Fruit fly (Drosophila melanogaster) whole organism, embryonic: Measurements from ENCODE around the gene CG31882.

ENCODE experiments used
- Aef1 ChIP-seq: fragments of 200-800 bp; sonication (Bioruptor generic); IDR thresholded peaks from 3 replicates; pipeline ENCODE4 v1.3.6; 2022; ENCODE audit warnings: missing biosample characterization, missing genetic modification characterization
- Antp ChIP-seq: fragments of 200-800 bp; sonication (Bioruptor generic); optimal IDR thresholded peaks from 3 replicates; lab custom pipeline; 2016; ENCODE audit warnings: missing biosample characterization, missing genetic modification characterization
- CG10366 ChIP-seq: fragments of 200-800 bp; sonication (Bioruptor generic); IDR thresholded peaks from 2 replicates; pipeline ENCODE4 v1.3.6; 2022; ENCODE audit warnings: missing biosample characterization, missing genetic modification characterization
- CG10565 ChIP-seq: fragments of 200-800 bp; sonication (Bioruptor generic); optimal IDR thresholded peaks from 3 replicates; lab custom pipeline; 2016; ENCODE audit warnings: missing biosample characterization, mild to moderate bottlenecking, missing genetic modification characterization
- CG11560 ChIP-seq: fragments of 200-800 bp; sonication (Bioruptor generic); IDR thresholded peaks from 3 replicates; pipeline ENCODE4 v1.3.6; 2022; ENCODE audit warnings: missing biosample characterization, missing genetic modification characterization
- CG13296 ChIP-seq: fragments of 200-800 bp; sonication (Bioruptor generic); optimal IDR thresholded peaks from 3 replicates; lab custom pipeline; 2018; ENCODE audit warnings: missing biosample characterization, mild to moderate bottlenecking, missing genetic modification characterization
- CG15696 ChIP-seq: fragments of 200-800 bp; sonication (Bioruptor generic); optimal IDR thresholded peaks from 2 replicates; lab custom pipeline; 2019; ENCODE audit warnings: missing biosample characterization, mild to moderate bottlenecking, missing genetic modification characterization, moderate library complexity
- CG1647 ChIP-seq: fragments of 200-800 bp; sonication (Bioruptor generic); optimal IDR thresholded peaks from 3 replicates; lab custom pipeline; 2016; ENCODE audit warnings: missing biosample characterization, missing genetic modification characterization
- CG17829 ChIP-seq: fragments of 200-800 bp; optimal IDR thresholded peaks from 2 replicates; lab custom pipeline; 2019; ENCODE audit warnings: missing biosample characterization, mild to moderate bottlenecking, missing genetic modification characterization, moderate library complexity
- CG32772 ChIP-seq: fragments of 200-800 bp; sonication (Bioruptor generic); IDR thresholded peaks from 2 replicates; pipeline ENCODE4 v1.3.6; 2022; ENCODE audit warnings: missing biosample characterization, missing genetic modification characterization
- CG5953 ChIP-seq: fragments of 200-800 bp; sonication (Bioruptor generic); IDR thresholded peaks from 2 replicates; pipeline ENCODE4 v1.3.6; 2022; ENCODE audit warnings: missing biosample characterization, missing genetic modification characterization
- CG7357 ChIP-seq: fragments of 200-800 bp; sonication (Bioruptor generic); IDR thresholded peaks from 3 replicates; pipeline ENCODE4 v1.3.6; 2022; ENCODE audit warnings: missing biosample characterization, missing genetic modification characterization
- CG7928 ChIP-seq: fragments of 200-800 bp; sonication (Bioruptor generic); optimal IDR thresholded peaks from 2 replicates; lab custom pipeline; 2017; ENCODE audit warnings: missing biosample characterization, mild to moderate bottlenecking, missing genetic modification characterization
- CG7987 ChIP-seq: fragments of 200-800 bp; sonication (Bioruptor generic); optimal IDR thresholded peaks from 2 replicates; lab custom pipeline; 2018; ENCODE audit warnings: missing biosample characterization, mild to moderate bottlenecking, missing genetic modification characterization, moderate library complexity
- CG8089 ChIP-seq: fragments of 200-800 bp; sonication (Bioruptor generic); optimal IDR thresholded peaks from 3 replicates; lab custom pipeline; 2016; ENCODE audit warnings: missing biosample characterization, missing genetic modification characterization
- CG8388 ChIP-seq: fragments of 200-800 bp; sonication (Bioruptor generic); optimal IDR thresholded peaks from 2 replicates; lab custom pipeline; 2019; ENCODE audit warnings: missing biosample characterization, mild to moderate bottlenecking, missing genetic modification characterization, moderate library complexity
- CG9932 ChIP-seq: fragments of 200-800 bp; sonication (Bioruptor generic); IDR thresholded peaks from 2 replicates; pipeline ENCODE4 v1.3.6; 2022; ENCODE audit warnings: missing biosample characterization, missing genetic modification characterization
- Dek ChIP-seq: fragments of 200-800 bp; sonication (Bioruptor generic); optimal IDR thresholded peaks from 3 replicates; lab custom pipeline; 2019; ENCODE audit warnings: missing biosample characterization, mild to moderate bottlenecking, missing genetic modification characterization, moderate library complexity
- Hr3 ChIP-seq: fragments of 200-800 bp; sonication (Bioruptor generic); optimal IDR thresholded peaks from 3 replicates; lab custom pipeline; 2016; ENCODE audit warnings: missing biosample characterization, missing genetic modification characterization
- Hsf ChIP-seq: fragments of 200-800 bp; sonication (Bioruptor generic); optimal IDR thresholded peaks from 3 replicates; lab custom pipeline; 2016; ENCODE audit warnings: missing biosample characterization, missing genetic modification characterization
- Jarid2 ChIP-seq: fragments of 200-800 bp; sonication (Bioruptor generic); optimal IDR thresholded peaks from 3 replicates; lab custom pipeline; 2017; ENCODE audit warnings: mild to moderate bottlenecking, missing biosample characterization, missing genetic modification reagents, missing genetic modification characterization
- Max ChIP-seq: fragments of 200-800 bp; sonication (Bioruptor generic); optimal IDR thresholded peaks from 2 replicates; lab custom pipeline; 2016; ENCODE audit warnings: missing biosample characterization, mild to moderate bottlenecking, missing genetic modification characterization
- Meics ChIP-seq: fragments of 200-800 bp; sonication (Bioruptor generic); optimal IDR thresholded peaks from 2 replicates; lab custom pipeline; 2017; ENCODE audit warnings: missing biosample characterization, mild to moderate bottlenecking, missing genetic modification characterization
- NC2α ChIP-seq: fragments of 200-800 bp; sonication (Bioruptor generic); optimal IDR thresholded peaks from 2 replicates; lab custom pipeline; 2016; ENCODE audit warnings: missing biosample characterization, missing genetic modification characterization
- NFAT ChIP-seq: fragments of 200-800 bp; sonication (Bioruptor generic); IDR thresholded peaks from 2 replicates; pipeline ENCODE4 v1.3.6; 2022; ENCODE audit warnings: missing biosample characterization, missing genetic modification characterization
- Ptx1 ChIP-seq: fragments of 200-800 bp; sonication (Bioruptor generic); IDR thresholded peaks from 2 replicates; pipeline ENCODE4 v1.3.6; 2022; ENCODE audit warnings: missing biosample characterization, missing genetic modification characterization
- Vsx1 ChIP-seq: fragments of 200-800 bp; sonication (Bioruptor generic); optimal IDR thresholded peaks from 2 replicates; lab custom pipeline; 2017; ENCODE audit warnings: missing biosample characterization, mild to moderate bottlenecking, missing genetic modification characterization, missing genetic modification reagents
- YL-1 ChIP-seq: fragments of 200-800 bp; sonication (Bioruptor generic); optimal IDR thresholded peaks from 3 replicates; lab custom pipeline; 2017; ENCODE audit warnings: missing biosample characterization, mild to moderate bottlenecking, missing genetic modification characterization
- ase ChIP-seq: fragments of 200-800 bp; sonication (Bioruptor generic); IDR thresholded peaks from 3 replicates; pipeline ENCODE4 v1.3.6; 2022; ENCODE audit warnings: missing biosample characterization, missing genetic modification characterization
- crc ChIP-seq: fragments of 200-800 bp; sonication (Bioruptor generic); optimal IDR thresholded peaks from 2 replicates; lab custom pipeline; 2016; ENCODE audit warnings: missing biosample characterization, missing genetic modification characterization
- dimm ChIP-seq: fragments of 200-800 bp; sonication (Bioruptor generic); IDR thresholded peaks from 2 replicates; pipeline ENCODE4 v1.3.6; 2022; ENCODE audit warnings: missing biosample characterization, missing genetic modification characterization
- dysf ChIP-seq: fragments of 200-800 bp; sonication (Bioruptor generic); IDR thresholded peaks from 3 replicates; pipeline ENCODE4 v1.3.6; 2022; ENCODE audit warnings: missing biosample characterization, missing genetic modification characterization
- gfzf ChIP-seq: fragments of 200-800 bp; sonication (Bioruptor generic); optimal IDR thresholded peaks from 2 replicates; lab custom pipeline; 2016; ENCODE audit warnings: missing biosample characterization, mild to moderate bottlenecking, missing genetic modification characterization, moderate library complexity
- grn ChIP-seq: fragments of 200-800 bp; sonication (Bioruptor generic); optimal IDR thresholded peaks from 3 replicates; lab custom pipeline; 2017; ENCODE audit warnings: missing biosample characterization, missing genetic modification characterization
- lbe ChIP-seq: fragments of 200-800 bp; sonication (Bioruptor generic); optimal IDR thresholded peaks from 2 replicates; lab custom pipeline; 2016; ENCODE audit warnings: missing biosample characterization, mild to moderate bottlenecking, missing genetic modification characterization
- lov ChIP-seq, 2 experiments: fragments of 200-800 bp in 1 of 2; fragments of >200 bp in 1 of 2; sonication (Bioruptor generic) in 1 of 2; IDR thresholded peaks in 1 of 2; optimal IDR thresholded peaks in 1 of 2; 2 replicates in 1 of 2; 3 replicates in 1 of 2; pipeline versions ENCODE4 v1.3.6 to Lab custom; 2017 to 2022; ENCODE audit warnings: missing biosample characterization in 1 of 2, missing genetic modification characterization in 1 of 2
- maf-S ChIP-seq: fragments of 200-800 bp; sonication (Bioruptor generic); optimal IDR thresholded peaks from 2 replicates; lab custom pipeline; 2016; ENCODE audit warnings: missing biosample characterization, missing genetic modification characterization
- nmo ChIP-seq: fragments of 200-800 bp; sonication (Bioruptor generic); optimal IDR thresholded peaks from 2 replicates; lab custom pipeline; 2018; ENCODE audit warnings: missing biosample characterization, mild to moderate bottlenecking, missing genetic modification characterization, moderate library complexity
- pan ChIP-seq, 4 experiments: fragments of >200 bp in 3 of 4; fragments of 200-800 bp in 1 of 4; sonication (Bioruptor generic) in 1 of 4; optimal IDR thresholded peaks in 3 of 4; IDR thresholded peaks in 1 of 4; 2 replicates each; pipeline versions ENCODE4 v1.3.6 to Lab custom; 2017 to 2022; ENCODE audit warnings: missing biosample characterization in 2 of 4, missing genetic modification characterization in 2 of 4, mixed read lengths in 1 of 4
- pb ChIP-seq: fragments of 200-800 bp; sonication (Bioruptor generic); optimal IDR thresholded peaks from 3 replicates; lab custom pipeline; 2016; ENCODE audit warnings: missing biosample characterization, missing genetic modification characterization
- repo ChIP-seq: fragments of 200-800 bp; sonication (Bioruptor generic); optimal IDR thresholded peaks from 2 replicates; lab custom pipeline; 2016; ENCODE audit warnings: missing biosample characterization, missing genetic modification characterization
- rib ChIP-seq: fragments of 200-800 bp; sonication (Bioruptor generic); IDR thresholded peaks from 2 replicates; pipeline ENCODE4 v1.3.6; 2022; ENCODE audit warnings: missing biosample characterization, missing genetic modification characterization
- row ChIP-seq: fragments of 200-800 bp; sonication (Bioruptor generic); IDR thresholded peaks from 3 replicates; pipeline ENCODE4 v1.3.6; 2022; ENCODE audit warnings: missing biosample characterization, missing genetic modification characterization
- schlank ChIP-seq: fragments of 200-800 bp; sonication (Bioruptor generic); optimal IDR thresholded peaks from 2 replicates; lab custom pipeline; 2018; ENCODE audit warnings: missing biosample characterization, mild to moderate bottlenecking, missing genetic modification characterization
- sisA ChIP-seq: fragments of 200-800 bp; sonication (Bioruptor generic); IDR thresholded peaks from 2 replicates; pipeline ENCODE4 v1.3.6; 2022; ENCODE audit warnings: missing biosample characterization, missing genetic modification characterization
- tap ChIP-seq: fragments of 200-800 bp; optimal IDR thresholded peaks from 3 replicates; lab custom pipeline; 2019; ENCODE audit warnings: missing biosample characterization, mild to moderate bottlenecking, missing genetic modification characterization, moderate library complexity
- ttk ChIP-seq: fragments of 200-800 bp; sonication (Bioruptor generic); IDR thresholded peaks from 2 replicates; pipeline ENCODE4 v2.1.2; 2022; ENCODE audit warnings: missing biosample characterization, missing genetic modification characterization
- twi ChIP-seq: fragments of 200-800 bp; optimal IDR thresholded peaks from 2 replicates; lab custom pipeline; 2019; ENCODE audit warnings: missing biosample characterization, mild to moderate bottlenecking, missing genetic modification characterization, moderate library complexity
- zf30C ChIP-seq: fragments of 200-800 bp; sonication (Bioruptor generic); optimal IDR thresholded peaks from 3 replicates; lab custom pipeline; 2018; ENCODE audit warnings: missing biosample characterization, mild to moderate bottlenecking, missing genetic modification characterization

Gene CG31882

DNA sequence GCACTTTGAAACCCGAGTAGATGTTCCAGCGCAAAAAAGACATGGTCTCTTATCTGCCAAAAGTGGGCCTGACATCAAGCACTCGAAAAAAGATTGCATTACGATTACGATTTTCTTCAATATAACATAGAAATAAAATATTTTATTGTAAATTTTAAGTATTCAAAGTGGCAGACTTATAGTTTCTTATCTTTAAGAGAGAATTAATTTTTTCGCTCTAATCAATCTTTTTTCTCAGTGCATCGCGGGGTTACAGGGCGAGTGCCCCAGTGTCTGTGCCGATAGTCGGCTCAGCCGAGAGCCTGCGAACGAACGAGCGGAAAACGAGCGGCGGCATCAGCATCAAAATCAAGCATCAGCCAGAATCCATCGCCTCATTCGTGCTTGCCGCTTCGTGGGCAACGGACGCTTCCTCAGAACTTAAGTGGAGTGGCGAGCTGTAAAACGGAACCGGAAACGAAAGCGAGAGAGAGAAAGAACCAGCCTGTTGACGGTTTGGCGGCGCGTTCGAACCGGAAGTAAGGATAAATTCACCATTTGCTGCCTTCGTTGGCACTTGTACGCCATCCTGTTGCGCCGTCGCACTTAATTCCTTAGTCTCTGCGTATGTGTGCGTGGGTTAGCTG, 8.8 kb upstream of the CG31882 start, which contains the start of gene Apoltp (continued):
- peak; percentile 79 for TF ChIP-seq dysf (GFP tag; lab: Robert Waterston, UW)
- TF ChIP-seq Vsx1 (GFP tag; lab: Kevin White, UChicago) = peak; percentile 14
- TF ChIP-seq Ptx1 = peak; percentile 82
- TF ChIP-seq CG17829 (tag; lab: Kevin White, UChicago) = no peak
- TF ChIP-seq CG10366 (GFP tag; lab: Robert Waterston, UW) = peak; percentile 70
- TF ChIP-seq Antp (GFP tag; lab: Kevin White, UChicago) = no peak
- TF ChIP-seq CG1647 (GFP tag; lab: Kevin White, UChicago) = peak; percentile 1
- no peak for TF ChIP-seq twi (tag; lab: Kevin White, UChicago)
- no peak for TF ChIP-seq repo (GFP tag; lab: Kevin White, UChicago)
- no peak for TF ChIP-seq gfzf
- TF ChIP-seq nmo (GFP tag; lab: Kevin White, UChicago) = peak; percentile 68
- TF ChIP-seq rib = peak; percentile 62; the same call in 1 of the 2 replicates
- TF ChIP-seq Hsf (GFP tag; lab: Kevin White, UChicago) = peak; percentile 19
- no peak for TF ChIP-seq pan (optimal IDR thresholded peaks at IDR 0.05; lab: Kevin White, UChicago)
- TF ChIP-seq pan (GFP tag; optimal IDR thresholded peaks at IDR 0.05 in 1 of 2, IDR thresholded peaks at IDR 0.05 in 1 of 2) = peak in 1 of 2 experiments; percentile 71
- TF ChIP-seq CG32772 (GFP tag; lab: Robert Waterston, UW) = peak; percentile 75
- peak; percentile 29 for TF ChIP-seq pb (GFP tag; lab: Kevin White, UChicago)
- TF ChIP-seq CG7987 (GFP tag; lab: Kevin White, UChicago) = peak; percentile 14
- TF ChIP-seq sisA (GFP tag; lab: Robert Waterston, UW) = peak; percentile 70
- peak; percentile 86 for TF ChIP-seq row (GFP tag; lab: Robert Waterston, UW)
- peak; percentile 68 for TF ChIP-seq grn (GFP tag; lab: Kevin White, UChicago)
- TF ChIP-seq ase = peak; percentile 17; the same call in 2 of the 3 replicates
- TF ChIP-seq crc = no peak
- TF ChIP-seq zf30C (GFP tag; lab: Kevin White, UChicago) = peak; percentile 39
- TF ChIP-seq CG5953 (GFP tag; lab: Robert Waterston, UW) = peak; percentile 57
- peak; percentile 10 for TF ChIP-seq CG7928
- no peak for TF ChIP-seq CG8089 (GFP tag; lab: Kevin White, UChicago)
- TF ChIP-seq Max (GFP tag; lab: Kevin White, UChicago) = peak; percentile 66
- peak; percentile 83 for TF ChIP-seq Meics (GFP tag; lab: Kevin White, UChicago)
- TF ChIP-seq maf-S (GFP tag; lab: Kevin White, UChicago) = no peak
- peak; percentile 68 for TF ChIP-seq Dek (tag; lab: Kevin White, UChicago)
- TF ChIP-seq YL-1 (GFP tag; lab: Kevin White, UChicago) = no peak
- peak; percentile 56 for TF ChIP-seq tap (tag; lab: Kevin White, UChicago)
- peak; percentile 61 for TF ChIP-seq Aef1
- peak; percentile 37 for TF ChIP-seq Hr3
- TF ChIP-seq Jarid2 (GFP tag; lab: Kevin White, UChicago) = peak; percentile 32
- peak; percentile 52 for TF ChIP-seq NFAT
- peak; percentile 62; the same call in 2 of the 3 replicates for TF ChIP-seq CG11560 (tag; lab: Robert Waterston, UW)
- 0 out of 3 replicates have a peak, but pooled peaks have one; percentile 32 for TF ChIP-seq CG7357
- peak; percentile 38 for TF ChIP-seq CG15696
- TF ChIP-seq CG9932 (GFP tag; lab: Robert Waterston, UW) = peak; percentile 63
- no peak for TF ChIP-seq schlank (tag; lab: Kevin White, UChicago)
- TF ChIP-seq lov (optimal IDR thresholded peaks at IDR 0.05; lab: Kevin White, UChicago) = no peak
- TF ChIP-seq lov (GFP tag; IDR thresholded peaks at IDR 0.05; lab: Robert Waterston, UW) = 0 out of 3 replicates have a peak, but pooled peaks have one; percentile 23
- TF ChIP-seq NC2α (GFP tag; lab: Kevin White, UChicago) = no peak
- TF ChIP-seq CG13296 (GFP tag; lab: Kevin White, UChicago) = peak; percentile 72
- TF ChIP-seq CG8388 (GFP tag; lab: Kevin White, UChicago) = peak; percentile 9
- TF ChIP-seq CG10565 (GFP tag; lab: Kevin White, UChicago) = no peak
- peak; percentile 67 for TF ChIP-seq ttk (GFP tag; lab: Robert Waterston, UW)
- TF ChIP-seq lbe (GFP tag; lab: Kevin White, UChicago) = no peak
- TF ChIP-seq dimm (GFP tag; lab: Robert Waterston, UW) = no peak
